Fruit fly (Drosophila melanogaster): ENCODE measurements around the gene Pgant5.
A peak's percentile ranks its signal among the peaks of the same experiment; 100 is the strongest.

dm6 chr2L:5090352-5090751 lies 3.0 kb downstream of the Pgant5 start:
- TF ChIP-seq CG15710 (tag; optimal IDR thresholded peaks at IDR 0.05) = peak; percentile 41
- peak; percentile 45 for TF ChIP-seq CG8159 (tag; optimal IDR thresholded peaks at IDR 0.05)
- TF ChIP-seq D1 (tag; optimal IDR thresholded peaks at IDR 0.05) = no peak
- TF ChIP-seq CG32121 (GFP tag; IDR thresholded peaks at IDR 0.05) = peak; percentile 41; the same call in 1 of the 2 replicates

Measured in whole organism, pupa.